Worm (Caenorhabditis elegans) whole organism, L3 larva: ENCODE results near the gene M03F8.7.

Experiments
- R02D3.7 ChIP-seq: fragments of 150-350 bp; optimal IDR thresholded peaks from 2 replicates; lab custom pipeline; 2014; ENCODE audit warnings: missing biosample characterization, missing genetic modification characterization
- ZK546.5 ChIP-seq: sonication (generic microtip); optimal IDR thresholded peaks from 2 replicates; lab custom pipeline; 2017; ENCODE audit warnings: missing biosample characterization, missing genetic modification characterization
- aly-2 ChIP-seq: fragments of 150-350 bp; optimal IDR thresholded peaks from 2 replicates; lab custom pipeline; 2014; ENCODE audit warnings: missing biosample characterization, missing genetic modification characterization
- ceh-16 ChIP-seq: sonication (generic microtip); optimal IDR thresholded peaks from 2 replicates; lab custom pipeline; 2017; ENCODE audit warnings: missing biosample characterization, missing genetic modification characterization
- ceh-82 ChIP-seq: fragments of 150-350 bp; optimal IDR thresholded peaks from 2 replicates; lab custom pipeline; 2014; ENCODE audit warnings: missing biosample characterization, missing genetic modification characterization
- daf-12 ChIP-seq: fragments of 150-350 bp; optimal IDR thresholded peaks from 2 replicates; lab custom pipeline; 2014; ENCODE audit warnings: missing biosample characterization, missing genetic modification reagents, missing genetic modification characterization
- egl-27 ChIP-seq: sonication (generic microtip); optimal IDR thresholded peaks from 4 replicates; lab custom pipeline; 2017; ENCODE audit warnings: missing biosample characterization, missing genetic modification reagents, missing genetic modification characterization
- egl-5 ChIP-seq: fragments of 150-350 bp; optimal IDR thresholded peaks from 2 replicates; lab custom pipeline; 2017; ENCODE audit warnings: missing biosample characterization, missing genetic modification reagents, missing genetic modification characterization, inconsistent platforms
- elt-1 ChIP-seq: fragments of 150-350 bp; optimal IDR thresholded peaks from 2 replicates; lab custom pipeline; 2014; ENCODE audit warnings: missing biosample characterization, missing genetic modification characterization
- elt-2 ChIP-seq: sonication (generic microtip); optimal IDR thresholded peaks from 2 replicates; lab custom pipeline; 2016; ENCODE audit warnings: missing genetic modification reagents, mild to moderate bottlenecking, missing genetic modification characterization, missing compliant biosample characterization
- elt-3 ChIP-seq, 3 experiments: fragments of 150-350 bp in 1 of 3; sonication (generic microtip) in 2 of 3; optimal IDR thresholded peaks; 2 replicates in 2 of 3; 4 replicates in 1 of 3; lab custom pipeline; 2014 to 2017; ENCODE audit warnings: missing biosample characterization in 3 of 3, missing genetic modification characterization in 3 of 3
- eor-1 ChIP-seq, 2 experiments: fragments of 150-350 bp; optimal IDR thresholded peaks; 2 replicates each; lab custom pipeline; 2014 to 2018; ENCODE audit warnings: missing biosample characterization in 2 of 2, missing genetic modification characterization in 2 of 2
- fkh-10 ChIP-seq: sonication (generic microtip); optimal IDR thresholded peaks from 2 replicates; lab custom pipeline; 2017; ENCODE audit warnings: missing biosample characterization, missing genetic modification reagents, missing genetic modification characterization
- fkh-2 ChIP-seq: fragments of 150-350 bp; optimal IDR thresholded peaks from 2 replicates; lab custom pipeline; 2014; ENCODE audit warnings: missing biosample characterization, missing genetic modification reagents, missing genetic modification characterization
- fos-1 ChIP-seq: fragments of 150-350 bp; optimal IDR thresholded peaks from 2 replicates; lab custom pipeline; 2014; ENCODE audit warnings: missing biosample characterization, missing genetic modification characterization
- hmg-11 ChIP-seq: sonication (generic microtip); optimal IDR thresholded peaks from 2 replicates; lab custom pipeline; 2016; ENCODE audit warnings: missing genetic modification characterization, missing compliant biosample characterization
- jun-1 ChIP-seq: fragments of 150-350 bp; optimal IDR thresholded peaks from 2 replicates; lab custom pipeline; 2014; ENCODE audit warnings: missing biosample characterization, missing genetic modification reagents, missing genetic modification characterization
- lin-15B ChIP-seq: fragments of 150-350 bp; optimal IDR thresholded peaks from 2 replicates; lab custom pipeline; 2014; ENCODE audit warnings: missing biosample characterization, missing genetic modification characterization
- lin-39 ChIP-seq: fragments of 150-350 bp; optimal IDR thresholded peaks from 2 replicates; lab custom pipeline; 2018; ENCODE audit warnings: missing biosample characterization, missing genetic modification reagents, missing genetic modification characterization
- mdl-1 ChIP-seq: fragments of 150-350 bp; optimal IDR thresholded peaks from 2 replicates; lab custom pipeline; 2014; ENCODE audit warnings: missing biosample characterization, missing genetic modification characterization
- mml-1 ChIP-seq: fragments of 150-350 bp; sonication (generic microtip); optimal IDR thresholded peaks from 3 replicates; lab custom pipeline; 2014; ENCODE audit warnings: missing biosample characterization, missing genetic modification characterization
- nfya-1 ChIP-seq: sonication (generic microtip); optimal IDR thresholded peaks from 2 replicates; lab custom pipeline; 2017; ENCODE audit warnings: missing genetic modification characterization, mild to moderate bottlenecking, missing compliant biosample characterization, antibody characterized with exemption, moderate library complexity; ENCODE audit not compliant: insufficient read depth
- nhr-12 ChIP-seq: fragments of 150-350 bp; optimal IDR thresholded peaks from 2 replicates; lab custom pipeline; 2014; ENCODE audit warnings: missing biosample characterization, missing genetic modification characterization
- nhr-23 ChIP-seq: fragments of 150-350 bp; optimal IDR thresholded peaks from 2 replicates; lab custom pipeline; 2014; ENCODE audit warnings: missing biosample characterization, missing genetic modification reagents, missing genetic modification characterization
- nhr-43 ChIP-seq: sonication (generic microtip); optimal IDR thresholded peaks from 2 replicates; lab custom pipeline; 2016; ENCODE audit warnings: mild to moderate bottlenecking, missing genetic modification characterization, missing compliant biosample characterization; ENCODE audit not compliant: poor library complexity, severe bottlenecking
- nhr-67 ChIP-seq: fragments of 150-350 bp; optimal IDR thresholded peaks from 2 replicates; lab custom pipeline; 2014; ENCODE audit warnings: missing biosample characterization, missing genetic modification characterization
- nhr-76 ChIP-seq: fragments of 150-350 bp; sonication (generic microtip); optimal IDR thresholded peaks from 5 replicates; lab custom pipeline; 2014; ENCODE audit warnings: missing biosample characterization, missing genetic modification characterization
- pha-4 ChIP-seq: fragments of 150-350 bp; optimal IDR thresholded peaks from 2 replicates; lab custom pipeline; 2014; ENCODE audit warnings: missing biosample characterization, missing genetic modification reagents, missing genetic modification characterization
- pqm-1 ChIP-seq: fragments of 150-350 bp; optimal IDR thresholded peaks from 2 replicates; lab custom pipeline; 2017; ENCODE audit warnings: missing biosample characterization, missing genetic modification characterization, inconsistent platforms
- skn-1 ChIP-seq: fragments of 150-350 bp; optimal IDR thresholded peaks from 2 replicates; lab custom pipeline; 2014; ENCODE audit warnings: missing biosample characterization, missing genetic modification characterization
- tbx-2 ChIP-seq: sonication (generic microtip); optimal IDR thresholded peaks from 2 replicates; lab custom pipeline; 2016; ENCODE audit warnings: mild to moderate bottlenecking, missing genetic modification characterization, missing compliant biosample characterization
- unc-39 ChIP-seq: sonication (generic microtip); optimal IDR thresholded peaks from 4 replicates; lab custom pipeline; 2017; ENCODE audit warnings: missing biosample characterization, missing genetic modification characterization
- zag-1 ChIP-seq: fragments of 150-350 bp; optimal IDR thresholded peaks from 2 replicates; lab custom pipeline; 2014; ENCODE audit warnings: missing biosample characterization, missing genetic modification characterization
- ztf-11 ChIP-seq: fragments of 150-350 bp; optimal IDR thresholded peaks from 2 replicates; lab custom pipeline; 2014; ENCODE audit warnings: missing biosample characterization, missing genetic modification characterization
- ztf-4 ChIP-seq: fragments of 150-350 bp; optimal IDR thresholded peaks from 2 replicates; lab custom pipeline; 2014; ENCODE audit warnings: missing biosample characterization, missing genetic modification characterization

Gene M03F8.7

ce11 chrV:5930588-5930987 is 6.2 kb upstream of the M03F8.7 start, which contains the start of gene galt-1:
Gene galt-1, plus strand, starts transcription at chrV:5930905.
- TF ChIP-seq elt-2 (tag; lab: Kevin White, UChicago), result peak; percentile 77
- TF ChIP-seq pha-4, result peak; percentile 15
- peak; percentile 34 for TF ChIP-seq pqm-1 (tag; lab: Kevin White, UChicago)
- TF ChIP-seq ceh-82, result no peak

DNA sequence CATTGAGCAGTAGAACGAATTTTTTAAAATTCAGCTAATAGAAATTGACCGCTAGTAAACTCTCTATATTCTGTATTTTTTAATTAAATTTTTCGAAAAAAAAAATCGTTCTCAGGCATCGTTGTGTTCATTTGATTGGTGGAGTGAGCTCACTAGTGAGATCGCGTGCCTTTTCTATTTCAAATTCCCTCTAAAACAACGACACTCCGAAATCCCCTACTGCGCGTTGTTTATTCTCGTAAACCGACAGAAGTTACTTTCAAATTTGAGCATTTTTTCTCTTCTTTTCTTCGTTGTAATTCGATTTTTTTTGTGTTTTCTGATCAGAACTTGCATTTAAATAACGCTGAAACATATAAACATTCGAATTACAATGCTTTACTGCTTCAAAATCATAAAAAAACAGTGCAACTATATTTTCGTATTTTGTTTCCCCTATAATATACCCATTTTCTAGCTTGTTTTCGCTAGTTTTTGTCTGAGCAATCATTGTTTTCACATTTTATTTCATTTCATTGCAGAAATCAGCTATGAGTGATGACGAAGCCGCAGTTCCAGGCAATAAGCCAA is 2.8 kb downstream of the M03F8.7 start, which contains the start of gene syf-3:
syf-3 (plus strand) TSS at position 520 of the 570 bp plus-strand sequence.
- TF ChIP-seq elt-3 (tag; optimal IDR thresholded peaks at IDR 0.05; lab: Kevin White, UChicago), result no peak
- TF ChIP-seq ceh-82, result no peak
- no peak for TF ChIP-seq nhr-12 (tag; lab: Kevin White, UChicago)
- peak; percentile 41 for TF ChIP-seq lin-15B (tag; lab: Kevin White, UChicago)
- TF ChIP-seq aly-2 (tag; lab: Kevin White, UChicago), result no peak
- TF ChIP-seq tbx-2, result no peak
- TF ChIP-seq ZK546.5 (tag; lab: Kevin White, UChicago), result no peak
- TF ChIP-seq ztf-11 (tag; lab: Kevin White, UChicago), result no peak
- no peak for TF ChIP-seq mml-1 (tag; lab: Kevin White, UChicago)
- TF ChIP-seq skn-1 (tag; lab: Kevin White, UChicago), result no peak
- no peak for TF ChIP-seq nhr-76
- TF ChIP-seq daf-12, result no peak
- no peak for TF ChIP-seq eor-1 (tag; optimal IDR thresholded peaks at IDR 0.05; lab: Kevin White, UChicago)
- TF ChIP-seq ztf-4 (tag; lab: Kevin White, UChicago), result no peak
- TF ChIP-seq R02D3.7 (tag; lab: Kevin White, UChicago), result peak; percentile 83
- TF ChIP-seq mdl-1 (tag; lab: Kevin White, UChicago), result no peak
- peak; percentile 52 for TF ChIP-seq nfya-1 (tag; lab: Kevin White, UChicago)
- no peak for TF ChIP-seq fkh-10 (GFP tag; lab: Kevin White, UChicago)
- TF ChIP-seq zag-1, result no peak
- peak; percentile 7 for TF ChIP-seq jun-1 (tag; lab: Kevin White, UChicago)
- TF ChIP-seq nhr-23, result no peak
- TF ChIP-seq pqm-1 (tag; lab: Kevin White, UChicago), result no peak
- TF ChIP-seq pha-4, result peak; percentile 63
- no peak for TF ChIP-seq unc-39 (tag; lab: Kevin White, UChicago)
- no peak for TF ChIP-seq ceh-16
- TF ChIP-seq nhr-43 (tag; lab: Kevin White, UChicago), result no peak
- no peak for TF ChIP-seq lin-39 (tag; lab: Kevin White, UChicago)
- TF ChIP-seq fkh-2, result no peak
- TF ChIP-seq hmg-11 (tag; lab: Kevin White, UChicago), result peak; percentile 69

DNA sequence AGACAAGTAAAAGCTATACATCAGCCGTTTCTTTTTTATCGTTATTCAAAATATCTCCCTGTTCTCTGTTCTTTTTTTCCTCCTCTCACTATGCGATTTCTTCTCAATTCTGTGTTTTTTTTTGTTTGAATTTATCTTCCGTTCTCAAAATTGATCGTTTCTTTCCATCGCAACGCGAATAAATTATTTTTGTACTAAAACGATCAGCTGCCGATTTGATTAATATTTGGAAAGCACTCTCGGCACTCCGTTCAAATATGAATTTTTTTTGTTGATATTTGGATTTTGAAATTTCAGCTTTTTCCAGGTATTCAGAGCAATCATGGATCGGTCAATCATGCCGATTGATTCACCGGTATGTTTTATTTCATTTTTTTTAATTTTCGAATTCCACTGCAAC is 6.4 kb downstream of the M03F8.7 start, which contains the start of gene pst-1:
pst-1 (plus strand) TSS at position 301 of the 400 bp plus-strand sequence.
- no peak for TF ChIP-seq egl-27
- TF ChIP-seq nhr-12 (tag; lab: Kevin White, UChicago), result no peak
- TF ChIP-seq ZK546.5 (tag; lab: Kevin White, UChicago), result no peak
- no peak for TF ChIP-seq fos-1 (tag; lab: Kevin White, UChicago)
- no peak for TF ChIP-seq ceh-16
- TF ChIP-seq aly-2 (tag; lab: Kevin White, UChicago), result no peak
- TF ChIP-seq nfya-1 (tag; lab: Kevin White, UChicago), result no peak
- no peak for TF ChIP-seq nhr-23
- TF ChIP-seq jun-1 (tag; lab: Kevin White, UChicago), result no peak
- no peak for TF ChIP-seq nhr-67 (tag; lab: Kevin White, UChicago)
- TF ChIP-seq fkh-10 (GFP tag; lab: Kevin White, UChicago), result no peak
- no peak for TF ChIP-seq egl-5 (tag; lab: Kevin White, UChicago)
- no peak for TF ChIP-seq R02D3.7 (tag; lab: Kevin White, UChicago)

ce11 chrV:5949674-5950149 is 13.0 kb downstream of the M03F8.7 start:
- no peak for TF ChIP-seq tbx-2
- no peak for TF ChIP-seq nfya-1 (tag; lab: Kevin White, UChicago)
- TF ChIP-seq unc-39 (tag; lab: Kevin White, UChicago), result no peak
- peak; percentile 7 for TF ChIP-seq elt-1 (tag; lab: Kevin White, UChicago)
- TF ChIP-seq ceh-16, result no peak
